Worm (Caenorhabditis elegans): ENCODE results near the gene rpb-6.

Gene rpb-6

ce11 chrII:10580833-10581232, 1.7 kb downstream of the rpb-6 start, which contains the start of gene dap-3:
Gene dap-3, plus strand, starts transcription at chrII:10581133.
- TF ChIP-seq klf-2 (GFP tag; conservative IDR thresholded peaks at IDR 0.05), result no peak
- TF ChIP-seq cog-1 (tag; optimal IDR thresholded peaks at IDR 0.05), result no peak
- TF ChIP-seq flt-1 (GFP tag; IDR thresholded peaks at IDR 0.05), result no peak
- no peak for TF ChIP-seq ref-1 (GFP tag; conservative IDR thresholded peaks at IDR 0.05)
- no peak for TF ChIP-seq T22C8.4 (GFP tag; IDR thresholded peaks at IDR 0.05)
- no peak for TF ChIP-seq tab-1 (GFP tag; IDR thresholded peaks at IDR 0.05)
- no peak for TF ChIP-seq ztf-29 (GFP tag; IDR thresholded peaks at IDR 0.05)
- no peak for TF ChIP-seq ztf-23 (GFP tag; IDR thresholded peaks at IDR 0.05)
- no peak for TF ChIP-seq med-1 (GFP tag; optimal IDR thresholded peaks at IDR 0.05; ENCODE audit: insufficient read depth)

- TF ChIP-seq ztf-29 (GFP tag; IDR thresholded peaks at IDR 0.05), result no peak
- no peak for TF ChIP-seq klf-2 (GFP tag; conservative IDR thresholded peaks at IDR 0.05)
- TF ChIP-seq med-1 (GFP tag; optimal IDR thresholded peaks at IDR 0.05; ENCODE audit: insufficient read depth), result no peak
- TF ChIP-seq flt-1 (GFP tag; IDR thresholded peaks at IDR 0.05), result no peak
- TF ChIP-seq ref-1 (GFP tag; conservative IDR thresholded peaks at IDR 0.05), result no peak
- no peak for TF ChIP-seq tab-1 (GFP tag; IDR thresholded peaks at IDR 0.05)
- no peak for TF ChIP-seq cog-1 (tag; optimal IDR thresholded peaks at IDR 0.05)
- no peak for TF ChIP-seq T22C8.4 (GFP tag; IDR thresholded peaks at IDR 0.05)
- no peak for TF ChIP-seq ztf-23 (GFP tag; IDR thresholded peaks at IDR 0.05)
Measured at ce11 chrII:10582318-10582717, 3.1 kb downstream of the rpb-6 start, which contains the start of gene mrps-22. Gene mrps-22, plus strand, starts transcription at chrII:10582618.

ce11 chrII:10584036-10584435, 4.9 kb downstream of the rpb-6 start, which contains the start of gene algn-9:
Gene algn-9, plus strand, starts transcription at chrII:10584336.
- TF ChIP-seq ref-1 (GFP tag; conservative IDR thresholded peaks at IDR 0.05) (no peak), klf-2 (GFP tag; conservative IDR thresholded peaks at IDR 0.05) (no peak), ztf-29 (GFP tag; IDR thresholded peaks at IDR 0.05) (no peak), flt-1 (GFP tag; IDR thresholded peaks at IDR 0.05) (no peak), T22C8.4 (GFP tag; IDR thresholded peaks at IDR 0.05) (no peak), med-1 (GFP tag; optimal IDR thresholded peaks at IDR 0.05; ENCODE audit: insufficient read depth) (no peak), cog-1 (tag; optimal IDR thresholded peaks at IDR 0.05) (no peak), tab-1 (GFP tag; IDR thresholded peaks at IDR 0.05) (no peak), ztf-23 (GFP tag; IDR thresholded peaks at IDR 0.05) (no peak)

- TF ChIP-seq cog-1 (tag; optimal IDR thresholded peaks at IDR 0.05) (no peak), ztf-29 (GFP tag; IDR thresholded peaks at IDR 0.05) (no peak), klf-2 (GFP tag; conservative IDR thresholded peaks at IDR 0.05) (no peak), flt-1 (GFP tag; IDR thresholded peaks at IDR 0.05) (no peak), med-1 (GFP tag; optimal IDR thresholded peaks at IDR 0.05; ENCODE audit: insufficient read depth) (no peak), ref-1 (GFP tag; conservative IDR thresholded peaks at IDR 0.05) (no peak), tab-1 (GFP tag; IDR thresholded peaks at IDR 0.05) (no peak), T22C8.4 (GFP tag; IDR thresholded peaks at IDR 0.05) (no peak), ztf-23 (GFP tag; IDR thresholded peaks at IDR 0.05) (no peak)
Measured at ce11 chrII:10587742-10588141, 8.6 kb downstream of the rpb-6 start, which contains the start of gene crn-3. Gene crn-3, plus strand, starts transcription at chrII:10588042.

ce11 chrII:10592452-10592851, 13.3 kb downstream of the rpb-6 start, which contains the start of gene crn-5:
Gene crn-5, plus strand, starts transcription at chrII:10592752.
- TF ChIP-seq T22C8.4 (GFP tag; IDR thresholded peaks at IDR 0.05) (no peak), ztf-23 (GFP tag; IDR thresholded peaks at IDR 0.05) (no peak), flt-1 (GFP tag; IDR thresholded peaks at IDR 0.05) (no peak), tab-1 (GFP tag; IDR thresholded peaks at IDR 0.05) (no peak), klf-2 (GFP tag; conservative IDR thresholded peaks at IDR 0.05) (no peak), ztf-29 (GFP tag; IDR thresholded peaks at IDR 0.05) (no peak), ref-1 (GFP tag; conservative IDR thresholded peaks at IDR 0.05) (no peak), cog-1 (tag; optimal IDR thresholded peaks at IDR 0.05) (no peak), med-1 (GFP tag; optimal IDR thresholded peaks at IDR 0.05; ENCODE audit: insufficient read depth) (no peak)

ce11 chrII:10594312-10594711, 15.1 kb downstream of the rpb-6 start:
- no peak for TF ChIP-seq ref-1 (GFP tag; conservative IDR thresholded peaks at IDR 0.05)
- no peak for TF ChIP-seq klf-2 (GFP tag; conservative IDR thresholded peaks at IDR 0.05)
- TF ChIP-seq med-1 (GFP tag; optimal IDR thresholded peaks at IDR 0.05; ENCODE audit: insufficient read depth), result no peak
- no peak for TF ChIP-seq flt-1 (GFP tag; IDR thresholded peaks at IDR 0.05)
- TF ChIP-seq ztf-23 (GFP tag; IDR thresholded peaks at IDR 0.05), result no peak
- no peak for TF ChIP-seq cog-1 (tag; optimal IDR thresholded peaks at IDR 0.05)
- TF ChIP-seq T22C8.4 (GFP tag; IDR thresholded peaks at IDR 0.05), result no peak
- no peak for TF ChIP-seq ztf-29 (GFP tag; IDR thresholded peaks at IDR 0.05)
- TF ChIP-seq tab-1 (GFP tag; IDR thresholded peaks at IDR 0.05), result no peak

- no peak for TF ChIP-seq ztf-29 (GFP tag; IDR thresholded peaks at IDR 0.05)
- no peak for TF ChIP-seq T22C8.4 (GFP tag; IDR thresholded peaks at IDR 0.05)
- no peak for TF ChIP-seq cog-1 (tag; optimal IDR thresholded peaks at IDR 0.05)
- TF ChIP-seq ref-1 (GFP tag; conservative IDR thresholded peaks at IDR 0.05), result no peak
- no peak for TF ChIP-seq flt-1 (GFP tag; IDR thresholded peaks at IDR 0.05)
- no peak for TF ChIP-seq tab-1 (GFP tag; IDR thresholded peaks at IDR 0.05)
- no peak for TF ChIP-seq klf-2 (GFP tag; conservative IDR thresholded peaks at IDR 0.05)
- no peak for TF ChIP-seq ztf-23 (GFP tag; IDR thresholded peaks at IDR 0.05)
- TF ChIP-seq med-1 (GFP tag; optimal IDR thresholded peaks at IDR 0.05; ENCODE audit: insufficient read depth), result no peak
Measured at ce11 chrII:10594758-10595157, 15.6 kb downstream of the rpb-6 start, which contains the start of gene C14A4.6. Gene C14A4.6, minus strand, starts transcription at chrII:10594776.

ce11 chrII:10596462-10596861, 17.3 kb downstream of the rpb-6 start, which contains the start of gene C14A4.7:
Gene C14A4.7, minus strand, starts transcription at chrII:10596562.
- no peak for TF ChIP-seq klf-2 (GFP tag; conservative IDR thresholded peaks at IDR 0.05)
- no peak for TF ChIP-seq ref-1 (GFP tag; conservative IDR thresholded peaks at IDR 0.05)
- TF ChIP-seq ztf-29 (GFP tag; IDR thresholded peaks at IDR 0.05), result no peak
- no peak for TF ChIP-seq tab-1 (GFP tag; IDR thresholded peaks at IDR 0.05)
- TF ChIP-seq T22C8.4 (GFP tag; IDR thresholded peaks at IDR 0.05), result no peak
- no peak for TF ChIP-seq cog-1 (tag; optimal IDR thresholded peaks at IDR 0.05)
- TF ChIP-seq ztf-23 (GFP tag; IDR thresholded peaks at IDR 0.05), result no peak
- TF ChIP-seq med-1 (GFP tag; optimal IDR thresholded peaks at IDR 0.05; ENCODE audit: insufficient read depth), result no peak
- no peak for TF ChIP-seq flt-1 (GFP tag; IDR thresholded peaks at IDR 0.05)

ce11 chrII:10598039-10598438, 18.9 kb downstream of the rpb-6 start, which contains the start of gene C14A4.8:
Gene C14A4.8, minus strand, starts transcription at chrII:10598139.
- TF ChIP-seq klf-2 (GFP tag; conservative IDR thresholded peaks at IDR 0.05) (no peak), cog-1 (tag; optimal IDR thresholded peaks at IDR 0.05) (no peak), T22C8.4 (GFP tag; IDR thresholded peaks at IDR 0.05) (no peak), tab-1 (GFP tag; IDR thresholded peaks at IDR 0.05) (no peak), flt-1 (GFP tag; IDR thresholded peaks at IDR 0.05) (no peak), med-1 (GFP tag; optimal IDR thresholded peaks at IDR 0.05; ENCODE audit: insufficient read depth) (no peak), ztf-23 (GFP tag; IDR thresholded peaks at IDR 0.05) (no peak), ztf-29 (GFP tag; IDR thresholded peaks at IDR 0.05) (no peak), ref-1 (GFP tag; conservative IDR thresholded peaks at IDR 0.05) (no peak)

Data from whole organism, midembryonic.